Worm (Caenorhabditis elegans) whole organism, late embryonic: ENCODE results near the gene hlh-12.

Experiments
- C08G9.2 ChIP-seq: sonication (generic microtip); optimal IDR thresholded peaks from 2 replicates; lab custom pipeline; 2016; ENCODE audit warnings: mild to moderate bottlenecking, missing genetic modification characterization, moderate library complexity, missing compliant biosample characterization
- C38D4.7 ChIP-seq: fragments of 200-800 bp; sonication (Bioruptor generic); optimal IDR thresholded peaks from 2 replicates; lab custom pipeline; 2018; ENCODE audit warnings: mild to moderate bottlenecking, missing genetic modification characterization, moderate library complexity, missing compliant biosample characterization
- K02D7.2 ChIP-seq: sonication (generic microtip); optimal IDR thresholded peaks from 2 replicates; lab custom pipeline; 2017; ENCODE audit warnings: mild to moderate bottlenecking, missing genetic modification characterization, missing compliant biosample characterization
- K09A11.1 ChIP-seq: sonication (generic microtip); optimal IDR thresholded peaks from 2 replicates; lab custom pipeline; 2017; ENCODE audit warnings: antibody characterized with exemption, mild to moderate bottlenecking, missing genetic modification characterization, missing compliant biosample characterization; ENCODE audit not compliant: insufficient read depth
- Y22D7AL.16 ChIP-seq: sonication (generic microtip); optimal IDR thresholded peaks from 2 replicates; lab custom pipeline; 2016; ENCODE audit warnings: missing genetic modification characterization, missing compliant biosample characterization
- ahr-1 ChIP-seq: sonication (generic microtip); optimal IDR thresholded peaks from 2 replicates; lab custom pipeline; 2016; ENCODE audit warnings: missing genetic modification characterization, missing compliant biosample characterization
- ama-1 ChIP-seq: fragments of 150-350 bp; optimal IDR thresholded peaks from 2 replicates; lab custom pipeline; 2014
- ceh-18 ChIP-seq: sonication (generic microtip); optimal IDR thresholded peaks from 2 replicates; lab custom pipeline; 2016; ENCODE audit warnings: missing genetic modification characterization, missing compliant biosample characterization
- ceh-2 ChIP-seq: sonication (generic microtip); optimal IDR thresholded peaks from 2 replicates; lab custom pipeline; 2016; ENCODE audit warnings: missing genotype, missing genetic modification characterization, missing compliant biosample characterization
- ceh-30 ChIP-seq: fragments of 150-350 bp; optimal IDR thresholded peaks from 2 replicates; lab custom pipeline; 2014; ENCODE audit warnings: missing biosample characterization, missing genetic modification characterization
- ceh-31 ChIP-seq: sonication (generic microtip); optimal IDR thresholded peaks from 2 replicates; lab custom pipeline; 2016; ENCODE audit warnings: missing genetic modification characterization, missing compliant biosample characterization
- ceh-34 ChIP-seq: sonication (generic microtip); optimal IDR thresholded peaks from 2 replicates; lab custom pipeline; 2016; ENCODE audit warnings: mild to moderate bottlenecking, missing genetic modification characterization, missing compliant biosample characterization
- ceh-6 ChIP-seq: fragments of 200-800 bp; sonication (Bioruptor generic); optimal IDR thresholded peaks from 2 replicates; lab custom pipeline; 2018; ENCODE audit warnings: mild to moderate bottlenecking, missing genetic modification characterization, missing compliant biosample characterization
- ceh-9 ChIP-seq: sonication (generic microtip); optimal IDR thresholded peaks from 2 replicates; lab custom pipeline; 2016; ENCODE audit warnings: mild to moderate bottlenecking, missing genetic modification characterization, inconsistent platforms, missing compliant biosample characterization
- che-1 ChIP-seq: sonication (generic microtip); optimal IDR thresholded peaks from 2 replicates; lab custom pipeline; 2016; ENCODE audit warnings: mild to moderate bottlenecking, missing genetic modification characterization, missing compliant biosample characterization
- dve-1 ChIP-seq: sonication (generic microtip); optimal IDR thresholded peaks from 2 replicates; lab custom pipeline; 2017; ENCODE audit warnings: antibody characterized with exemption, mild to moderate bottlenecking, missing genetic modification characterization, missing compliant biosample characterization
- elt-2 ChIP-seq: sonication (generic microtip); optimal IDR thresholded peaks from 2 replicates; lab custom pipeline; 2016; ENCODE audit warnings: missing genetic modification reagents, missing genetic modification characterization, missing compliant biosample characterization
- fax-1 ChIP-seq: sonication (generic microtip); optimal IDR thresholded peaks from 2 replicates; lab custom pipeline; 2016; ENCODE audit warnings: missing genotype, missing genetic modification characterization, missing compliant biosample characterization
- fkh-10 ChIP-seq: fragments of 150-350 bp; optimal IDR thresholded peaks from 2 replicates; lab custom pipeline; 2014; ENCODE audit warnings: missing biosample characterization, missing genetic modification reagents, missing genetic modification characterization
- fkh-6 ChIP-seq: sonication (generic microtip); optimal IDR thresholded peaks from 2 replicates; lab custom pipeline; 2016; ENCODE audit warnings: missing genetic modification characterization, missing compliant biosample characterization
- gmeb-2 ChIP-seq: sonication (generic microtip); optimal IDR thresholded peaks from 2 replicates; lab custom pipeline; 2016; ENCODE audit warnings: missing genetic modification characterization, inconsistent platforms, missing compliant biosample characterization
- hlh-13 ChIP-seq: fragments of 200-800 bp; sonication (Bioruptor generic); optimal IDR thresholded peaks from 2 replicates; lab custom pipeline; 2018; ENCODE audit warnings: mild to moderate bottlenecking, missing genetic modification characterization, missing compliant biosample characterization
- hlh-30 ChIP-seq: sonication (generic microtip); optimal IDR thresholded peaks from 2 replicates; lab custom pipeline; 2017; ENCODE audit warnings: antibody characterized with exemption, missing genetic modification characterization, missing compliant biosample characterization; ENCODE audit not compliant: insufficient read depth
- hlh-6 ChIP-seq: sonication (generic microtip); optimal IDR thresholded peaks from 2 replicates; lab custom pipeline; 2016; ENCODE audit warnings: missing genotype, missing genetic modification characterization, missing compliant biosample characterization
- lin-11 ChIP-seq: fragments of 200-800 bp; sonication (Bioruptor generic); optimal IDR thresholded peaks from 2 replicates; lab custom pipeline; 2018; ENCODE audit warnings: mild to moderate bottlenecking, missing genetic modification characterization, missing compliant biosample characterization
- madf-2 ChIP-seq: sonication (generic microtip); optimal IDR thresholded peaks from 2 replicates; lab custom pipeline; 2017; ENCODE audit warnings: missing genetic modification characterization, missing compliant biosample characterization
- mec-3 ChIP-seq: sonication (generic microtip); optimal IDR thresholded peaks from 2 replicates; lab custom pipeline; 2016; ENCODE audit warnings: borderline replicate concordance, missing genetic modification characterization, missing compliant biosample characterization
- nhr-232 ChIP-seq: sonication (generic microtip); optimal IDR thresholded peaks from 2 replicates; lab custom pipeline; 2016; ENCODE audit warnings: missing genetic modification characterization, missing compliant biosample characterization
- pat-9 ChIP-seq: fragments of 200-800 bp; sonication (Bioruptor generic); optimal IDR thresholded peaks from 2 replicates; lab custom pipeline; 2018; ENCODE audit warnings: mild to moderate bottlenecking, missing genetic modification characterization, moderate library complexity, missing compliant biosample characterization
- pax-1 ChIP-seq: fragments of 150-350 bp; optimal IDR thresholded peaks from 2 replicates; lab custom pipeline; 2014; ENCODE audit warnings: missing biosample characterization, missing genetic modification characterization
- pqm-1 ChIP-seq: sonication (generic microtip); optimal IDR thresholded peaks from 2 replicates; lab custom pipeline; 2016; ENCODE audit warnings: missing genetic modification characterization, missing compliant biosample characterization
- pros-1 ChIP-seq: fragments of 150-350 bp; optimal IDR thresholded peaks from 2 replicates; lab custom pipeline; 2014; ENCODE audit warnings: missing biosample characterization, missing genetic modification reagents, missing genetic modification characterization
- ref-2 ChIP-seq: sonication (generic microtip); optimal IDR thresholded peaks from 2 replicates; lab custom pipeline; 2016; ENCODE audit warnings: missing genetic modification characterization, missing compliant biosample characterization
- rnt-1 ChIP-seq: sonication (generic microtip); optimal IDR thresholded peaks from 2 replicates; lab custom pipeline; 2016; ENCODE audit warnings: missing genetic modification characterization, missing compliant biosample characterization
- sox-2 ChIP-seq: fragments of 200-800 bp; sonication (Bioruptor generic); IDR thresholded peaks from 2 replicates; pipeline ENCODE4 v1.3.6; 2022; ENCODE audit warnings: missing genetic modification reagents, missing genetic modification characterization, missing compliant biosample characterization
- sox-4 ChIP-seq: sonication (generic microtip); optimal IDR thresholded peaks from 2 replicates; lab custom pipeline; 2017; ENCODE audit warnings: mild to moderate bottlenecking, missing genetic modification characterization, inconsistent platforms, missing compliant biosample characterization
- tbx-2 ChIP-seq: sonication (generic microtip); optimal IDR thresholded peaks from 2 replicates; lab custom pipeline; 2016; ENCODE audit warnings: missing genetic modification characterization, missing compliant biosample characterization
- tbx-7 ChIP-seq: sonication (generic microtip); optimal IDR thresholded peaks from 2 replicates; lab custom pipeline; 2016; ENCODE audit warnings: missing genotype, missing genetic modification characterization, missing compliant biosample characterization
- ttx-3 ChIP-seq: sonication (generic microtip); optimal IDR thresholded peaks from 2 replicates; lab custom pipeline; 2016; ENCODE audit warnings: missing genetic modification reagents, missing genetic modification characterization, missing compliant biosample characterization
- unc-55 ChIP-seq: sonication (generic microtip); optimal IDR thresholded peaks from 2 replicates; lab custom pipeline; 2017; ENCODE audit warnings: missing biosample characterization, missing genetic modification reagents, missing genetic modification characterization
- zip-5 ChIP-seq: sonication (generic microtip); optimal IDR thresholded peaks from 2 replicates; lab custom pipeline; 2016; ENCODE audit warnings: missing genetic modification characterization, missing compliant biosample characterization

hlh-12 gene

DNA sequence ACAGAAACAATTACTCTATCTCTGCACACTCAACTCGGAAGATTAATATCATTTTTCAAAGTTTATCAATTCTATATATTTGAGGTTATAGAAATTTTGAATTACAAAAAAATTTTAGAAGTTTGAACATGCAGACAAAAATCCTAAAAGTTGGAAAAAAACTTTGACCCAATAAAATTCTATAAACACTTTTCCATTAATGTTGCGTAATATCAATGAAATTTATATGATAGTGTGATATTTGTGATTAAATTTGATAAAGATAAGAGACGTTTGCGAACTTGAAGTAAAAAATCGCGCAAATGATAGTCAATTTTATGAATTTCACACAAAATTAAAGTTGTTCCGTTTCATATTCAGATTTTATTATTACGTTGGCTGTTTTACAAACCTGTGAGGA lies 25.2 kb downstream of the hlh-12 start:
- TF ChIP-seq ceh-2 (tag; lab: Kevin White, UChicago): no peak
- peak; percentile 68 for TF ChIP-seq elt-2 (tag; lab: Kevin White, UChicago)

DNA sequence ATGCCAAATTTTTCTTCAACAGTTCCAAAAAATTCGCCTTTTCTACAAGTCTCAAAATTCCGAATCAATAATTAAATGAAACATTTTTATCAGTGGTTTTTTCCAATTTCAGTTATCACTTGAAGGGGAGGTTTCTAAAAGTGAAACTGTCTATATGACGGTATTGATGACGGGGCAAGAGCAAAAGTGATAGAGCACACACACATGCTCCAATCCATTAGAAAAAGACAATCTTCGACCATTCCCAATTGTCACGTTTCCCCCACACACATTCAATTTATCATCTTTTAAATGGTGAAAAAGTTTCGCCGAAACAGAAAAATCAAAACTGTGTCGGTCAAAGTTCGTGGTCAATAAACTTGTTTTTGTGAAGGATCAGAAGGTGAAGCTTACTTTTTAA lies 26.1 kb downstream of the hlh-12 start:
- TF ChIP-seq ama-1 (lab: Kevin White, UChicago) (no peak), pros-1 (tag; lab: Kevin White, UChicago) (no peak), pqm-1 (no peak), ceh-18 (tag; lab: Kevin White, UChicago) (no peak), C08G9.2 (no peak), fkh-6 (tag; lab: Kevin White, UChicago) (no peak), ceh-6 (GFP tag; lab: Kevin White, UChicago) (no peak), ceh-9 (tag; lab: Kevin White, UChicago) (no peak), hlh-6 (tag; lab: Kevin White, UChicago) (no peak), zip-5 (tag; lab: Kevin White, UChicago) (no peak), sox-2 (no peak), fax-1 (tag; lab: Kevin White, UChicago) (no peak), tbx-7 (tag; lab: Kevin White, UChicago) (no peak), ahr-1 (tag; lab: Kevin White, UChicago) (no peak), elt-2 (tag; lab: Kevin White, UChicago) (no peak)

DNA sequence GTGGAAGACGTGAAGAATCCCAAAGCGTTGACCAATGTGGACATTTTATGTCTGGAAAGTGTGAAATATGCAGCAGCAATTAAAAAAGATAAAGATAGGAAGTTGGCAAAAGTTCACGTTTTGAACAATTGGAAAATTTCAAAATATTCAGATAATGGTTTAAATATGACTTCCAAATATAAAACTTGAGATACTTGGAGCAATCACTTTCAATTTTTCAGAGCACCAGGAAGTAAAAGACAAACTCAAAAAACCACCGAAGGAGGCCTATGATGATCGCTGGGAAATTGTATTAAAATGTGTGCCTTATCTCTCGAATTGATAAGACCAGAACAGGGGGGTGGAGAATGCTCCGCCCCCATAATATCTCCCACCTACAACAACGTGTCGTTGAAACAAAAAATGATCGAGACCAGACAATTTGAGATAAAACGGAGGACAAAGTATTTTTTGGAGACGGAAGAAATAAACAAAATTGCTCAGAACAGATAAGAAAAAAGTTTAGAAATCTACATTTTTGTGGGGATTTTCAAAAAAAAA lies 27.5 kb downstream of the hlh-12 start, which contains the start of gene eppl-1:
Gene eppl-1 (minus strand): TSS at position 51 of the 540 bp plus-strand sequence.
- no peak for TF ChIP-seq ama-1 (lab: Kevin White, UChicago)
- TF ChIP-seq elt-2 (tag; lab: Kevin White, UChicago): peak; percentile 37

DNA sequence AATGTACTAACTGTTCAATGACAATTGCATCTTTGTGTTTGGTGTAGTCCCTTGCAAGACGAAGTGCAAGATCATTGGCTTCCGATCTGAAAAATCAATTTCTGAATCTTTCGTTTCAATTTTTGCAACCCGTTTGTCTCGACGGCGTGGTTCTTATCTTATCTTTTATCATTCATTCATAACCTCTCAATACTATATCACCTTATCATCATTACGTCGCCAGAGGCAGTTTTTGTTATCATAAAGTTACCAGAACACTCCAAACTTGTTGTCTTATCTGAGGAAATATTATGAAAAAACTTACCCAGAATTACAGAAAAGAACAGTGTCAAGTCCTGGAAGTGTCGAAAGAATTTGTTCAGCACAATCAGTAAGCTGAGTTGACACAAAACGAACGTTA lies 28.7 kb downstream of the hlh-12 start:
- peak; percentile 99 for TF ChIP-seq elt-2 (tag; lab: Kevin White, UChicago)
- TF ChIP-seq mec-3 (tag; lab: Kevin White, UChicago): no peak

DNA sequence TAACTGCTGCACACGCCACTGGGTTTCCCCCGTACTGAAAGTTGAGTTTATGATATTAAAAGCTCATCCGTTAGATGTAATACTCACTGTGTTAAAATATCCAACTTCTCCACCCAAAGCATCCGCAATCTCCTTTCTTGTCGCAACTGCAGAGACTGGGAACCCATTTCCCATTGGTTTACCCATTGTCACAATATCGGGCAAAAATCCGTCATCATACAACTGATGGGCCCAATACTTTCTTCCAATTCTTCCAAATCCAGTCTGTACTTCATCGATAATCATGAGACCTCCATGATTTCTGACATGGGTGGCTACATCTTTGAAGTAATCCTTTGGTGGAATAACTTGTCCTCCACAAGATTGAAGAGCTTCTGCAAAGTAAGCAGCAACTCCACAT lies 29.4 kb downstream of the hlh-12 start:
- TF ChIP-seq ceh-31 (tag; lab: Kevin White, UChicago): no peak
- TF ChIP-seq fkh-10: no peak
- TF ChIP-seq ceh-30: no peak
- no peak for TF ChIP-seq ceh-6 (GFP tag; lab: Kevin White, UChicago)
- TF ChIP-seq ceh-18 (tag; lab: Kevin White, UChicago): no peak
- TF ChIP-seq K09A11.1 (tag; lab: Kevin White, UChicago): no peak
- no peak for TF ChIP-seq elt-2 (tag; lab: Kevin White, UChicago)
- TF ChIP-seq pat-9 (tag; lab: Kevin White, UChicago): no peak
- no peak for TF ChIP-seq ceh-34 (tag; lab: Kevin White, UChicago)
- TF ChIP-seq zip-5 (tag; lab: Kevin White, UChicago): no peak
- TF ChIP-seq sox-4: no peak
- no peak for TF ChIP-seq lin-11 (tag; lab: Kevin White, UChicago)
- no peak for TF ChIP-seq gmeb-2 (tag; lab: Kevin White, UChicago)
- TF ChIP-seq nhr-232 (tag; lab: Kevin White, UChicago): no peak
- no peak for TF ChIP-seq C08G9.2
- no peak for TF ChIP-seq dve-1
- TF ChIP-seq mec-3 (tag; lab: Kevin White, UChicago): no peak
- no peak for TF ChIP-seq Y22D7AL.16 (tag; lab: Kevin White, UChicago)
- no peak for TF ChIP-seq tbx-2 (tag; lab: Kevin White, UChicago)

DNA sequence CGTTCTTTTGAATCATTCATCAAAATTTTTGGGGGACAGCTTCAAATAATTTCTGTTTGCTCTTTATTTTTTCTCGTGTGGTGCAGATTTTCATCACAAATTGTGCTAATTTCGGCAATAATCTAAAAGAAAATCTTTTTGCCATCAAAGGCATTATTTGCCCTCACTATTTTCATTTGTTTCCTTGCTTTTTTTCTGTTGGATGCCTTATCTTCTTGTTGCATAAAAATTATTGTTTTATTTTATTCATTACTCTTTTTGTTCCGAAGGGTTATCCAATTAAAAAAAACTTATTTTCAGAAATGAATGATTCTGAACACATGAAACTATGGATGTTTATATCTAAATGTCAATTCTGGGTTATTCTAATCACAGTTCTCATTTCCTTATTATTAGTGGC lies 32.3 kb downstream of the hlh-12 start, which contains the start of gene T01B11.1:
Gene T01B11.1 (plus strand): TSS at position 301 of the 400 bp plus-strand sequence.
- TF ChIP-seq pax-1 (tag; lab: Kevin White, UChicago) (no peak), ref-2 (tag; lab: Kevin White, UChicago) (no peak), madf-2 (tag; lab: Kevin White, UChicago) (no peak), hlh-13 (GFP tag; lab: Kevin White, UChicago) (no peak), hlh-30 (tag; lab: Kevin White, UChicago) (no peak), rnt-1 (tag; lab: Kevin White, UChicago) (no peak), pros-1 (tag; lab: Kevin White, UChicago) (no peak), che-1 (tag; lab: Kevin White, UChicago) (no peak), gmeb-2 (tag; lab: Kevin White, UChicago) (no peak), ttx-3 (tag; lab: Kevin White, UChicago) (no peak), K02D7.2 (tag; lab: Kevin White, UChicago) (no peak), unc-55 (no peak), hlh-6 (tag; lab: Kevin White, UChicago) (no peak), C38D4.7 (GFP tag; lab: Kevin White, UChicago) (no peak), nhr-232 (tag; lab: Kevin White, UChicago) (no peak)
- TF ChIP-seq, all 69 proteins: peak for 0
